Worm (Caenorhabditis elegans) whole organism, L2 larva: ENCODE measurements around the gene unc-32.

ENCODE experiments used
- C34F6.9 ChIP-seq: fragments of 150-350 bp; optimal IDR thresholded peaks from 2 replicates; lab custom pipeline; 2014; ENCODE audit warnings: missing biosample characterization, missing genetic modification characterization
- R02D3.7 ChIP-seq: fragments of 150-350 bp; optimal IDR thresholded peaks from 2 replicates; lab custom pipeline; 2014; ENCODE audit warnings: missing biosample characterization, missing genetic modification characterization
- Y55F3AM.14 ChIP-seq: fragments of 200-800 bp; sonication (Bioruptor generic); optimal IDR thresholded peaks from 2 replicates; lab custom pipeline; 2018; ENCODE audit warnings: mild to moderate bottlenecking, missing genetic modification characterization, missing compliant biosample characterization
- ZK546.5 ChIP-seq: sonication (generic microtip); optimal IDR thresholded peaks from 2 replicates; lab custom pipeline; 2017; ENCODE audit warnings: missing biosample characterization, missing genetic modification characterization
- alr-1 ChIP-seq: fragments of 150-350 bp; optimal IDR thresholded peaks from 2 replicates; lab custom pipeline; 2014; ENCODE audit warnings: missing biosample characterization, missing genetic modification characterization
- aly-2 ChIP-seq: fragments of 150-350 bp; optimal IDR thresholded peaks from 2 replicates; lab custom pipeline; 2014; ENCODE audit warnings: missing biosample characterization, missing genetic modification characterization
- ama-1 ChIP-seq: fragments of 150-350 bp; optimal IDR thresholded peaks from 2 replicates; lab custom pipeline; 2018; ENCODE audit warnings: inconsistent platforms
- blmp-1 ChIP-seq: sonication (generic microtip); optimal IDR thresholded peaks from 2 replicates; lab custom pipeline; 2017; ENCODE audit warnings: missing genetic modification characterization, mild to moderate bottlenecking, missing compliant biosample characterization, antibody characterized with exemption, moderate library complexity; ENCODE audit not compliant: insufficient read depth
- ceh-16 ChIP-seq: fragments of 150-350 bp; optimal IDR thresholded peaks from 2 replicates; lab custom pipeline; 2014; ENCODE audit warnings: missing biosample characterization, missing genetic modification characterization
- ceh-82 ChIP-seq: fragments of 150-350 bp; optimal IDR thresholded peaks from 2 replicates; lab custom pipeline; 2014; ENCODE audit warnings: missing biosample characterization, missing genetic modification characterization
- crh-2 ChIP-seq: sonication (generic microtip); optimal IDR thresholded peaks from 2 replicates; lab custom pipeline; 2017; ENCODE audit warnings: missing biosample characterization, missing genetic modification characterization
- dmd-4 ChIP-seq: sonication (generic microtip); optimal IDR thresholded peaks from 2 replicates; lab custom pipeline; 2017; ENCODE audit warnings: missing biosample characterization, missing genetic modification characterization
- egl-27 ChIP-seq: sonication (generic microtip); optimal IDR thresholded peaks from 3 replicates; lab custom pipeline; 2017; ENCODE audit warnings: missing biosample characterization, missing genetic modification reagents, missing genetic modification characterization
- elt-1 ChIP-seq: fragments of 150-350 bp; optimal IDR thresholded peaks from 2 replicates; lab custom pipeline; 2014; ENCODE audit warnings: missing biosample characterization, missing genetic modification characterization
- elt-3 ChIP-seq: sonication (generic microtip); optimal IDR thresholded peaks from 2 replicates; lab custom pipeline; 2017; ENCODE audit warnings: missing biosample characterization, missing genetic modification characterization
- fos-1 ChIP-seq: fragments of 150-350 bp; optimal IDR thresholded peaks from 2 replicates; lab custom pipeline; 2014; ENCODE audit warnings: missing biosample characterization, missing genetic modification characterization
- gmeb-1 ChIP-seq: fragments of 150-350 bp; optimal IDR thresholded peaks from 2 replicates; lab custom pipeline; 2014; ENCODE audit warnings: missing biosample characterization, missing genetic modification characterization
- lin-11 ChIP-seq: fragments of 150-350 bp; sonication (generic microtip); optimal IDR thresholded peaks from 2 replicates; lab custom pipeline; 2014; ENCODE audit warnings: missing biosample characterization, missing genetic modification characterization, inconsistent platforms, mixed read lengths
- lin-13 ChIP-seq: fragments of 150-350 bp; optimal IDR thresholded peaks from 2 replicates; lab custom pipeline; 2014; ENCODE audit warnings: missing biosample characterization, missing genetic modification reagents, missing genetic modification characterization
- lsy-2 ChIP-seq, 2 experiments: fragments of 150-350 bp in 1 of 2; sonication (generic microtip) in 1 of 2; optimal IDR thresholded peaks; 2 replicates each; lab custom pipeline; 2014 to 2017; ENCODE audit warnings: missing biosample characterization in 2 of 2, missing genetic modification characterization in 2 of 2
- mab-5 ChIP-seq: fragments of 150-350 bp; optimal IDR thresholded peaks from 2 replicates; lab custom pipeline; 2014; ENCODE audit warnings: missing biosample characterization, missing genetic modification characterization
- mbf-1 ChIP-seq: sonication (generic microtip); optimal IDR thresholded peaks from 2 replicates; lab custom pipeline; 2017; ENCODE audit warnings: missing biosample characterization, missing genetic modification characterization
- mdl-1 ChIP-seq, 2 experiments: fragments of 150-350 bp in 1 of 2; sonication (generic microtip) in 1 of 2; optimal IDR thresholded peaks; 2 replicates each; lab custom pipeline; 2017; ENCODE audit warnings: missing biosample characterization in 2 of 2, missing genetic modification characterization in 2 of 2
- nhr-10 ChIP-seq: sonication (generic microtip); optimal IDR thresholded peaks from 2 replicates; lab custom pipeline; 2017; ENCODE audit warnings: missing biosample characterization, missing genetic modification characterization
- nhr-11 ChIP-seq: fragments of 150-350 bp; optimal IDR thresholded peaks from 2 replicates; lab custom pipeline; 2014; ENCODE audit warnings: missing biosample characterization, missing genetic modification characterization
- nhr-12 ChIP-seq: fragments of 150-350 bp; optimal IDR thresholded peaks from 2 replicates; lab custom pipeline; 2014; ENCODE audit warnings: missing biosample characterization, missing genetic modification characterization
- nhr-129 ChIP-seq: fragments of 150-350 bp; optimal IDR thresholded peaks from 2 replicates; lab custom pipeline; 2014; ENCODE audit warnings: missing biosample characterization, missing genetic modification characterization
- nhr-21 ChIP-seq: fragments of 150-350 bp; optimal IDR thresholded peaks from 2 replicates; lab custom pipeline; 2014; ENCODE audit warnings: missing biosample characterization, missing genetic modification characterization
- nhr-237 ChIP-seq: fragments of 150-350 bp; optimal IDR thresholded peaks from 2 replicates; lab custom pipeline; 2014; ENCODE audit warnings: missing biosample characterization, missing genetic modification characterization
- nhr-25 ChIP-seq: fragments of 150-350 bp; sonication (generic microtip); optimal IDR thresholded peaks from 3 replicates; lab custom pipeline; 2014; ENCODE audit warnings: missing biosample characterization, missing genetic modification characterization
- nhr-6 ChIP-seq: fragments of 150-350 bp; optimal IDR thresholded peaks from 2 replicates; lab custom pipeline; 2014; ENCODE audit warnings: missing biosample characterization, missing genetic modification characterization
- nhr-77 ChIP-seq: fragments of 150-350 bp; optimal IDR thresholded peaks from 2 replicates; lab custom pipeline; 2014; ENCODE audit warnings: missing biosample characterization, missing genetic modification characterization
- peb-1 ChIP-seq: fragments of 150-350 bp; optimal IDR thresholded peaks from 2 replicates; lab custom pipeline; 2014; ENCODE audit warnings: missing biosample characterization, missing genetic modification characterization
- sem-4 ChIP-seq: fragments of 150-350 bp; optimal IDR thresholded peaks from 2 replicates; lab custom pipeline; 2014; ENCODE audit warnings: missing biosample characterization, missing genetic modification reagents, missing genetic modification characterization
- skn-1 ChIP-seq: sonication (generic microtip); optimal IDR thresholded peaks from 2 replicates; lab custom pipeline; 2017; ENCODE audit warnings: missing biosample characterization, missing genetic modification characterization
- sma-3 ChIP-seq: sonication (generic microtip); optimal IDR thresholded peaks from 2 replicates; lab custom pipeline; 2016; ENCODE audit warnings: missing genetic modification reagents, missing genetic modification characterization, missing compliant biosample characterization
- sma-9 ChIP-seq, 2 experiments: fragments of 150-350 bp in 1 of 2; sonication (generic microtip) in 1 of 2; optimal IDR thresholded peaks; 2 replicates each; lab custom pipeline; 2014 to 2016; ENCODE audit warnings: missing genetic modification characterization in 2 of 2, mild to moderate bottlenecking in 1 of 2, missing biosample characterization in 1 of 2, missing compliant biosample characterization in 1 of 2, missing genetic modification reagents in 1 of 2, moderate library complexity in 1 of 2
- snpc-4 ChIP-seq: fragments of 150-350 bp; optimal IDR thresholded peaks from 2 replicates; lab custom pipeline; 2014; ENCODE audit warnings: missing biosample characterization, missing genetic modification characterization
- unc-39 ChIP-seq: fragments of 150-350 bp; optimal IDR thresholded peaks from 2 replicates; lab custom pipeline; 2014; ENCODE audit warnings: missing biosample characterization, missing genetic modification characterization
- unc-55 ChIP-seq: fragments of 150-350 bp; sonication (generic microtip); optimal IDR thresholded peaks from 3 replicates; lab custom pipeline; 2014; ENCODE audit warnings: missing biosample characterization, missing genetic modification reagents, missing genetic modification characterization
- unc-62 ChIP-seq: fragments of 150-350 bp; optimal IDR thresholded peaks from 2 replicates; lab custom pipeline; 2014; ENCODE audit warnings: missing biosample characterization, missing genetic modification reagents, missing genetic modification characterization
- zag-1 ChIP-seq: fragments of 150-350 bp; optimal IDR thresholded peaks from 2 replicates; lab custom pipeline; 2014; ENCODE audit warnings: missing biosample characterization, missing genetic modification characterization
- ztf-1 ChIP-seq: fragments of 200-800 bp; sonication (Bioruptor generic); conservative IDR thresholded peaks from 2 replicates; pipeline ENCODE4 v1.3.6; 2022; ENCODE audit warnings: missing genetic modification characterization, missing compliant biosample characterization
- ztf-4 ChIP-seq: fragments of 150-350 bp; optimal IDR thresholded peaks from 2 replicates; lab custom pipeline; 2014; ENCODE audit warnings: missing biosample characterization, missing genetic modification characterization

The unc-32 gene

DNA sequence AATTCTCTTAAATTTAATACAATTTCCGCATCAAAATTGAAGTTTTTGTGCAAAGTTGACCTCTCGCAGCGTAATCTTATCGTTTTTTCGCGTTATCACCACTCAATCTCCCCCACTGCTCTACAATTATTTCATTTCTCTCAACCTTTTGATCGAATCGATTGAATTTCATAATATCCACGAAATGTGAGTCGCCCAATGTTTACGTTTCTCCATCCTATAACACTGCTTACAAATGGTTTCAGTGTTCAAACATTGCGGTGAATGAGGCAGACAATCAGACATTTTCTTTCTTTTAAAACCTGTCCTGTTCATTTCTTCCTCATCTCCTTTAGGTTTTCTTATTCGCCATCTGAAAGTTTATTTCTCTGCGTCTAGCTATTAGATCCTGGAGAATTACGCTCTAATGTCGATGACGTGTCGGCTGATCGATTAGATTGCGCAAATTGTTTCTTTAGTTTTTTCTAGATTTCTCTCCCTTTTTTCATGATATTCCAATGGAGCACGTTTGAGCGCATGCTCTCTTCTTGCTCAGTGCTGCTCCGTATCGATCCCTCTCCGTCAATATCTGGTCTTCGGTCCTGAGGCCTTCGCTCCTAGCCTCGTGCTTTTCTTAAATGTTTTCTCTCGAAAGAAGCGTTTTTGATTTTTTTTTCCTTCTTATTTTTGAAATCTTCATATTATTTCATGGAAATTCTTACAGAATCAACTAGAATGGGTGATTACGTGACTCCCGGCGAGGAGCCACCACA lies at the start of gene unc-32:
Gene unc-32 (plus strand): TSS at position 702 of the 752 bp plus-strand sequence.
- no peak for TF ChIP-seq blmp-1
- no peak for TF ChIP-seq elt-3 (tag; lab: Kevin White, UChicago)
- TF ChIP-seq nhr-25 = no peak
- TF ChIP-seq skn-1 (tag; lab: Kevin White, UChicago) = no peak
- peak; percentile 34 to 83 for TF ChIP-seq lsy-2 (tag; optimal IDR thresholded peaks at IDR 0.05; lab: Kevin White, UChicago)
- no peak for TF ChIP-seq R02D3.7 (tag; lab: Kevin White, UChicago)
- TF ChIP-seq ceh-16 (tag; lab: Kevin White, UChicago) = no peak
- TF ChIP-seq mdl-1 (tag; optimal IDR thresholded peaks at IDR 0.05; lab: Kevin White, UChicago) = peak in 1 of 2 experiments; percentile 69
- no peak for TF ChIP-seq Y55F3AM.14 (GFP tag; lab: Kevin White, UChicago)
- peak; percentile 29 for TF ChIP-seq egl-27
- peak; percentile 89 for TF ChIP-seq C34F6.9 (tag; lab: Kevin White, UChicago)
- TF ChIP-seq snpc-4 = no peak
- TF ChIP-seq fos-1 (tag; lab: Kevin White, UChicago) = peak; percentile 6
- peak; percentile 62 for TF ChIP-seq nhr-129 (tag; lab: Kevin White, UChicago)
- TF ChIP-seq unc-55 (GFP tag; lab: Kevin White, UChicago) = peak; percentile 70
- TF ChIP-seq nhr-237 = no peak
- TF ChIP-seq crh-2 (tag; lab: Kevin White, UChicago) = peak; percentile 94
- peak; percentile 52 for TF ChIP-seq lin-13 (GFP tag; lab: Kevin White, UChicago)
- no peak for TF ChIP-seq sma-3 (GFP tag; lab: Kevin White, UChicago)
- TF ChIP-seq dmd-4 (tag; lab: Kevin White, UChicago) = no peak
- peak; percentile 66 for TF ChIP-seq lin-11
- TF ChIP-seq nhr-77 (tag; lab: Kevin White, UChicago) = no peak
- TF ChIP-seq ztf-4 = no peak
- TF ChIP-seq zag-1 (tag; lab: Kevin White, UChicago) = peak; percentile 83
- TF ChIP-seq peb-1 (tag; lab: Kevin White, UChicago) = no peak
- no peak for TF ChIP-seq gmeb-1 (tag; lab: Kevin White, UChicago)
- peak; percentile 16 for TF ChIP-seq sma-9 (GFP tag; optimal IDR thresholded peaks at IDR 0.05; lab: Kevin White, UChicago)
- no peak for TF ChIP-seq sma-9 (tag; optimal IDR thresholded peaks at IDR 0.05; lab: Kevin White, UChicago)
- TF ChIP-seq aly-2 (tag; lab: Kevin White, UChicago) = no peak
- TF ChIP-seq alr-1 (tag; lab: Kevin White, UChicago) = no peak
- TF ChIP-seq unc-39 (tag; lab: Kevin White, UChicago) = no peak
- no peak for TF ChIP-seq nhr-6 (tag; lab: Kevin White, UChicago)
- TF ChIP-seq nhr-11 (tag; lab: Kevin White, UChicago) = no peak

DNA sequence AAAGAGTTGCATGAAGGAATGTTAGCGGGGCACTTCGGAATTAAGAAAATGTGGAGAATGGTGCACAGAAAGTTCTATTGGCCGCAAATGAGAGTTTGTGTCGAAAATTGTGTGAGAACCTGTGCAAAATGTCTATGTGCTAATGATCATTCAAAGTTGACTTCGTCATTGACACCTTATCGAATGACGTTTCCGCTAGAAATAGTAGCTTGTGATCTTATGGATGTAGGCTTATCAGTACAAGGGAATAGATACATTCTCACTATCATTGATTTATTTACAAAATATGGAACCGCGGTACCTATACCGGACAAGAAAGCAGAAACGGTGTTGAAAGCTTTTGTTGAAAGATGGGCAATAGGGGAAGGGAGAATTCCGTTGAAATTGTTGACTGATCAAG lies 46.9 kb upstream of the unc-32 start:
- TF ChIP-seq skn-1 (tag; lab: Kevin White, UChicago) (no peak), crh-2 (tag; lab: Kevin White, UChicago) (no peak), ama-1 (lab: Kevin White, UChicago) (no peak), zag-1 (tag; lab: Kevin White, UChicago) (no peak), mbf-1 (tag; lab: Kevin White, UChicago) (no peak), aly-2 (tag; lab: Kevin White, UChicago) (no peak), blmp-1 (no peak), nhr-21 (tag; lab: Kevin White, UChicago) (no peak), egl-27 (no peak), dmd-4 (tag; lab: Kevin White, UChicago) (no peak), unc-55 (GFP tag; lab: Kevin White, UChicago) (no peak), unc-39 (tag; lab: Kevin White, UChicago) (no peak), snpc-4 (no peak), lin-13 (GFP tag; lab: Kevin White, UChicago) (no peak), ceh-82 (tag; lab: Kevin White, UChicago) (no peak), nhr-77 (tag; lab: Kevin White, UChicago) (no peak), ztf-1 (GFP tag; lab: Robert Waterston, UW) (no peak), nhr-25 (no peak)
- TF ChIP-seq, all 48 proteins: peak for 0

DNA sequence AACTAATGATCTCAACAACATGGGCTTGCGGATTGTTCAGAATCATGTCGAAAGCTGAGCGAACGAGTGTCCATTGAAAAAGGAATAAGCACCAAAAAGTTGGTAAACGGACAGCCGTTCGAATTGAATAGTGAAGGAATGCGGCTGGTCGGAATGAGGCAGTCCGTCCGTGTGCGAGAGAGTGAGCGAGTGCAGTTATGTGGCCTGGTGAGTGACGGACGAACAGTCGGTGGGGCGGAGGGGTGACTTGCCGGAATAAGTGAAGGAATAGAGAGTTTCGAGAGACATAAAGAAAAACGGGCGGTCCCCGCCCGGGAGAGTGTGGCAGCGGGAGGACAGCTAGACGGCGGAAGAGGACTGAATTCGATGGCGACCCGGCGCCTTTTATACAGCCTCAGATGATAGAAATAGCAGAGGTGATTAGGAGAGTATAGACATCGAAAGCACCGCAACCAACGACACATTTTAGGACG lies 40.1 kb upstream of the unc-32 start:
- TF ChIP-seq crh-2 (tag; lab: Kevin White, UChicago) = peak; percentile 75
- TF ChIP-seq nhr-10 (tag; lab: Kevin White, UChicago) = peak; percentile 50
- TF ChIP-seq dmd-4 (tag; lab: Kevin White, UChicago) = no peak
- TF ChIP-seq peb-1 (tag; lab: Kevin White, UChicago) = no peak
- peak in 1 of 2 experiments; percentile 63 for TF ChIP-seq lsy-2 (tag; optimal IDR thresholded peaks at IDR 0.05; lab: Kevin White, UChicago)
- no peak for TF ChIP-seq ceh-82 (tag; lab: Kevin White, UChicago)
- peak; percentile 65 for TF ChIP-seq lin-13 (GFP tag; lab: Kevin White, UChicago)
- TF ChIP-seq gmeb-1 (tag; lab: Kevin White, UChicago) = peak; percentile 62
- TF ChIP-seq ama-1 (lab: Kevin White, UChicago) = peak; percentile 97
- TF ChIP-seq Y55F3AM.14 (GFP tag; lab: Kevin White, UChicago) = peak; percentile 87
- no peak for TF ChIP-seq elt-1 (tag; lab: Kevin White, UChicago)
- TF ChIP-seq R02D3.7 (tag; lab: Kevin White, UChicago) = no peak
- TF ChIP-seq skn-1 (tag; lab: Kevin White, UChicago) = no peak
- peak; percentile 75 for TF ChIP-seq sma-3 (GFP tag; lab: Kevin White, UChicago)
- TF ChIP-seq zag-1 (tag; lab: Kevin White, UChicago) = no peak
- no peak for TF ChIP-seq unc-39 (tag; lab: Kevin White, UChicago)
- TF ChIP-seq nhr-12 (tag; lab: Kevin White, UChicago) = no peak
- no peak for TF ChIP-seq blmp-1
- TF ChIP-seq ztf-4 = no peak
- peak; percentile 57 for TF ChIP-seq nhr-129 (tag; lab: Kevin White, UChicago)
- TF ChIP-seq ZK546.5 = no peak
- peak; percentile 84 for TF ChIP-seq fos-1 (tag; lab: Kevin White, UChicago)
- TF ChIP-seq mbf-1 (tag; lab: Kevin White, UChicago) = no peak
- no peak for TF ChIP-seq unc-62 (GFP tag; lab: Kevin White, UChicago)
- peak; percentile 51 for TF ChIP-seq sem-4 (tag; lab: Kevin White, UChicago)
- peak; percentile 3 for TF ChIP-seq mab-5 (tag; lab: Kevin White, UChicago)
